Comparison of ENCODE assay signal across 8 worm cellular contexts in genomic region chrX:13007857-13008813, ce11.
TF ChIP-seq lines count a peak whose summit lies in the region.

Gene nhr-25, plus strand, starts transcription at chrX:13008493.

TF ChIP-seq in whole organism, L1 larva, 84 proteins besides CTCF, POLR2A, EP300 and RAD21 (continues in another document):
- TF ChIP-seq unc-98 (GFP tag; IDR thresholded peaks at IDR 0.05; lab: Robert Waterston, UW) (no peak), ztf-11 (tag; optimal IDR thresholded peaks at IDR 0.05; lab: Kevin White, UChicago) (no peak), fkh-8 (tag; optimal IDR thresholded peaks at IDR 0.05; lab: Kevin White, UChicago) (no peak), sup-37 (GFP tag; optimal IDR thresholded peaks at IDR 0.05; lab: Kevin White, UChicago) (no peak), aly-2 (tag; optimal IDR thresholded peaks at IDR 0.05; lab: Kevin White, UChicago) (no peak), egl-27 (tag; optimal IDR thresholded peaks at IDR 0.05; lab: Kevin White, UChicago) (no peak), lin-14 (GFP tag; optimal IDR thresholded peaks at IDR 0.05; lab: Kevin White, UChicago) (peak; percentile 84), nhr-77 (tag; optimal IDR thresholded peaks at IDR 0.05; lab: Kevin White, UChicago) (no peak), mdl-1 (tag; optimal IDR thresholded peaks at IDR 0.05; lab: Kevin White, UChicago) (peak in 1 of 2 experiments; percentile 18), hpl-2 (GFP tag; optimal IDR thresholded peaks at IDR 0.05; lab: Kevin White, UChicago) (no peak), dsc-1 (tag; optimal IDR thresholded peaks at IDR 0.05; lab: Kevin White, UChicago) (no peak), sptf-1 (tag; optimal IDR thresholded peaks at IDR 0.05; lab: Kevin White, UChicago) (no peak)

TF ChIP-seq in whole organism, L2 larva, 48 proteins besides CTCF, POLR2A, EP300 and RAD21 (continues in another document):
- TF ChIP-seq F13H6.1 (tag; optimal IDR thresholded peaks at IDR 0.05; lab: Kevin White, UChicago) (no peak), aly-2 (tag; optimal IDR thresholded peaks at IDR 0.05; lab: Kevin White, UChicago) (no peak), peb-1 (tag; optimal IDR thresholded peaks at IDR 0.05; lab: Kevin White, UChicago) (no peak), snpc-4 (tag; optimal IDR thresholded peaks at IDR 0.05; lab: Kevin White, UChicago) (no peak), lsy-2 (tag; optimal IDR thresholded peaks at IDR 0.05; lab: Kevin White, UChicago) (peak in 1 of 2 experiments; percentile 7), nhr-129 (tag; optimal IDR thresholded peaks at IDR 0.05; lab: Kevin White, UChicago) (no peak), blmp-1 (tag; optimal IDR thresholded peaks at IDR 0.05; lab: Kevin White, UChicago; ENCODE audit: insufficient read depth) (peak; percentile 94), ceh-82 (tag; optimal IDR thresholded peaks at IDR 0.05; lab: Kevin White, UChicago) (no peak), ceh-16 (tag; optimal IDR thresholded peaks at IDR 0.05; lab: Kevin White, UChicago) (no peak), nhr-6 (tag; optimal IDR thresholded peaks at IDR 0.05; lab: Kevin White, UChicago) (no peak), sma-9 (GFP tag; optimal IDR thresholded peaks at IDR 0.05; lab: Kevin White, UChicago) (peak; percentile 23), sma-9 (tag; optimal IDR thresholded peaks at IDR 0.05; lab: Kevin White, UChicago) (no peak)

TF ChIP-seq in whole organism, L3 larva, 47 proteins besides CTCF, POLR2A, EP300 and RAD21 (continues in another document):
- TF ChIP-seq zag-1 (tag; optimal IDR thresholded peaks at IDR 0.05; lab: Kevin White, UChicago) (no peak), elt-2 (tag; optimal IDR thresholded peaks at IDR 0.05; lab: Kevin White, UChicago) (no peak), nfya-1 (tag; optimal IDR thresholded peaks at IDR 0.05; lab: Kevin White, UChicago; ENCODE audit: insufficient read depth) (peak; percentile 29), eor-1 (tag; optimal IDR thresholded peaks at IDR 0.05; lab: Kevin White, UChicago) (no peak), jun-1 (tag; optimal IDR thresholded peaks at IDR 0.05; lab: Kevin White, UChicago) (no peak), egl-27 (tag; optimal IDR thresholded peaks at IDR 0.05; lab: Kevin White, UChicago) (no peak), nhr-67 (tag; optimal IDR thresholded peaks at IDR 0.05; lab: Kevin White, UChicago) (no peak), mml-1 (tag; optimal IDR thresholded peaks at IDR 0.05; lab: Kevin White, UChicago) (no peak), daf-12 (tag; optimal IDR thresholded peaks at IDR 0.05; lab: Kevin White, UChicago) (no peak), nhr-23 (tag; optimal IDR thresholded peaks at IDR 0.05; lab: Kevin White, UChicago) (peak; percentile 18), nhr-25 (tag; optimal IDR thresholded peaks at IDR 0.05; lab: Kevin White, UChicago) (peak; percentile 99), lin-15B (tag; optimal IDR thresholded peaks at IDR 0.05; lab: Kevin White, UChicago) (no peak)

TF ChIP-seq in whole organism, L4 larva, 104 proteins besides CTCF, POLR2A, EP300 and RAD21 (continues in another document):
- no peak for TF ChIP-seq lin-1 (GFP tag; IDR thresholded peaks at IDR 0.05; lab: Robert Waterston, UW)
- peak in 1 of 2 experiments; percentile 3 for TF ChIP-seq lsy-2 (tag; optimal IDR thresholded peaks at IDR 0.05; lab: Kevin White, UChicago)
- no peak for TF ChIP-seq lin-29 (GFP tag; IDR thresholded peaks at IDR 0.05; lab: Robert Waterston, UW)
- no peak for TF ChIP-seq nhr-76 (tag; optimal IDR thresholded peaks at IDR 0.05; lab: Kevin White, UChicago)
- no peak for TF ChIP-seq daf-12 (tag; optimal IDR thresholded peaks at IDR 0.05; lab: Kevin White, UChicago)
- TF ChIP-seq mep-1 (tag; optimal IDR thresholded peaks at IDR 0.05; lab: Kevin White, UChicago), result peak; percentile 52
- TF ChIP-seq aly-2 (tag; optimal IDR thresholded peaks at IDR 0.05; lab: Kevin White, UChicago), result no peak
- no peak for TF ChIP-seq tag-97 (GFP tag; IDR thresholded peaks at IDR 0.05; lab: Robert Waterston, UW)
- peak; percentile 99 for TF ChIP-seq nhr-25 (tag; optimal IDR thresholded peaks at IDR 0.05; lab: Kevin White, UChicago; ENCODE audit: borderline replicate concordance, insufficient read depth)
- TF ChIP-seq egl-27 (tag; optimal IDR thresholded peaks at IDR 0.05; lab: Kevin White, UChicago), result no peak
- TF ChIP-seq unc-62 (GFP tag; optimal IDR thresholded peaks at IDR 0.05 in 1 of 2; lab: Kevin White, UChicago), result peak in 1 of 2 experiments; percentile 62
- no peak for TF ChIP-seq unc-62 (tag; optimal IDR thresholded peaks at IDR 0.05; lab: Kevin White, UChicago)

TF ChIP-seq in whole organism, early embryonic, 17 proteins besides CTCF, POLR2A, EP300 and RAD21:
- no peak for TF ChIP-seq scrt-1 (GFP tag; IDR thresholded peaks at IDR 0.05; lab: Robert Waterston, UW)
- no peak for TF ChIP-seq B0310.2 (tag; optimal IDR thresholded peaks at IDR 0.05; lab: Kevin White, UChicago)
- TF ChIP-seq tbx-11 (GFP tag; IDR thresholded peaks at IDR 0.05; lab: Robert Waterston, UW), result no peak
- TF ChIP-seq hmg-4 (GFP tag; optimal IDR thresholded peaks at IDR 0.05; lab: Kevin White, UChicago), result peak; percentile 39
- TF ChIP-seq ets-7 (tag; optimal IDR thresholded peaks at IDR 0.05; lab: Kevin White, UChicago), result peak; percentile 25
- TF ChIP-seq ama-1 (optimal IDR thresholded peaks at IDR 0.05; lab: Kevin White, UChicago), result no peak
- no peak for TF ChIP-seq tbx-37 (GFP tag; conservative IDR thresholded peaks at IDR 0.05; lab: Robert Waterston, UW)
- TF ChIP-seq flt-1 (GFP tag; IDR thresholded peaks at IDR 0.05; lab: Robert Waterston, UW), result 0 out of 2 replicates have a peak, but pooled peaks have one; percentile 6
- TF ChIP-seq ceh-13 (GFP tag; optimal IDR thresholded peaks at IDR 0.05; lab: Kevin White, UChicago), result no peak

TF ChIP-seq in whole organism, late embryonic, 69 proteins besides CTCF, POLR2A, EP300 and RAD21:
- TF ChIP-seq ref-2 (tag; optimal IDR thresholded peaks at IDR 0.05; lab: Kevin White, UChicago) (no peak), ceh-31 (tag; optimal IDR thresholded peaks at IDR 0.05; lab: Kevin White, UChicago) (peak; percentile 17), elt-2 (tag; optimal IDR thresholded peaks at IDR 0.05; lab: Kevin White, UChicago) (peak; percentile 62)

TF ChIP-seq in whole organism, mixed stage, embryonic, 35 proteins besides CTCF, POLR2A, EP300 and RAD21 (continues in another document):
- no peak for TF ChIP-seq sptf-1 (tag; optimal IDR thresholded peaks at IDR 0.05; lab: Kevin White, UChicago)
- no peak for TF ChIP-seq nhr-237 (tag; optimal IDR thresholded peaks at IDR 0.05; lab: Kevin White, UChicago)
- TF ChIP-seq nhr-76 (tag; optimal IDR thresholded peaks at IDR 0.05; lab: Kevin White, UChicago), result no peak
- no peak for TF ChIP-seq drap-1 (GFP tag; optimal IDR thresholded peaks at IDR 0.05; lab: Kevin White, UChicago)
- TF ChIP-seq mls-2 (tag; optimal IDR thresholded peaks at IDR 0.05; lab: Kevin White, UChicago), result no peak
- no peak for TF ChIP-seq nhr-2 (tag; optimal IDR thresholded peaks at IDR 0.05; lab: Kevin White, UChicago)
- TF ChIP-seq lin-32 (GFP tag; optimal IDR thresholded peaks at IDR 0.05; lab: Kevin White, UChicago), result no peak
- no peak for TF ChIP-seq mep-1 (tag; optimal IDR thresholded peaks at IDR 0.05; lab: Kevin White, UChicago)
- no peak for TF ChIP-seq bed-3 (GFP tag; optimal IDR thresholded peaks at IDR 0.05; lab: Kevin White, UChicago)
- no peak for TF ChIP-seq unc-39 (tag; optimal IDR thresholded peaks at IDR 0.05; lab: Kevin White, UChicago)
- TF ChIP-seq nhr-12 (tag; optimal IDR thresholded peaks at IDR 0.05; lab: Kevin White, UChicago), result no peak
- TF ChIP-seq unc-62 (GFP tag; optimal IDR thresholded peaks at IDR 0.05; lab: Kevin White, UChicago), result no peak
- TF ChIP-seq elt-1 (tag; optimal IDR thresholded peaks at IDR 0.05; lab: Kevin White, UChicago; ENCODE audit: borderline replicate concordance, insufficient read depth), result peak; percentile 34
- no peak for TF ChIP-seq cnd-1 (tag; optimal IDR thresholded peaks at IDR 0.05; lab: Kevin White, UChicago)
- TF ChIP-seq pha-4 (tag; optimal IDR thresholded peaks at IDR 0.05; lab: Kevin White, UChicago), result no peak
- no peak for TF ChIP-seq ceh-83 (GFP tag; optimal IDR thresholded peaks at IDR 0.05; lab: Kevin White, UChicago)
- no peak for TF ChIP-seq ztf-11 (tag; optimal IDR thresholded peaks at IDR 0.05; lab: Kevin White, UChicago)
- TF ChIP-seq tbx-8 (GFP tag; optimal IDR thresholded peaks at IDR 0.05; lab: Kevin White, UChicago), result no peak
- no peak for TF ChIP-seq flh-1 (GFP tag; optimal IDR thresholded peaks at IDR 0.05; lab: Kevin White, UChicago)
- no peak for TF ChIP-seq sem-2 (GFP tag; optimal IDR thresholded peaks at IDR 0.05; lab: Kevin White, UChicago)

TF ChIP-seq in whole organism, young adult, 124 proteins besides CTCF, POLR2A, EP300 and RAD21:
- TF ChIP-seq somi-1 (GFP tag; optimal IDR thresholded peaks at IDR 0.05; lab: Kevin White, UChicago) (no peak), B0035.1 (tag; optimal IDR thresholded peaks at IDR 0.05; lab: Kevin White, UChicago) (no peak), pha-4 (tag; optimal IDR thresholded peaks at IDR 0.05; lab: Kevin White, UChicago) (no peak), attf-3 (GFP tag; conservative IDR thresholded peaks at IDR 0.05; lab: Robert Waterston, UW) (0 out of 2 replicates have a peak, but pooled peaks have one; percentile 25), zfh-2 (GFP tag; conservative IDR thresholded peaks at IDR 0.05; lab: Robert Waterston, UW) (peak; percentile 54), hmg-20 (GFP tag; IDR thresholded peaks at IDR 0.05; lab: Robert Waterston, UW) (no peak)
